Fruit fly (Drosophila melanogaster): ENCODE data around the gene CG14230.

CG14230 gene

DNA sequence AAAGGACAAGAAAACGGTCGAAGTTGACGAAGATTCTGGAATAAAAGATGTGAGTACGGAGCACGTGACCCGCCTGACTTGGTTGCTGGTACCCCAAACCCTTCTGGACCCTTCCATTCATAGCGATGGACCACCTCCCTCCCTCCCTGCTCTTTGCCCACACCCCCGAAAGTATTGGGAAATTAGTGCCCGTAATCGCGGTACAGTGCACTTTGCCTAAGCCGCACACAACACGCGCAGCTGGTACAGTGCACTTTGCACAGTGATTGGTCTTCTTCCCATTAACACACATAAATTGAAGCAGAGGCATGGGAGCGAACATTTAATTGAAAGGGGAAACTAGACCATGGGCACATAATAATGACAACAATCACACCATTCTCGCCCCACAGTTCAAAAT is 19.9 kb upstream of the CG14230 start:
- TF ChIP-seq Mio (GFP tag; optimal IDR thresholded peaks at IDR 0.05) = no peak
- TF ChIP-seq Hr78 (GFP tag; optimal IDR thresholded peaks at IDR 0.05) = no peak
- TF ChIP-seq tai (GFP tag; optimal IDR thresholded peaks at IDR 0.05) = no peak
- TF ChIP-seq Vsx2 (GFP tag; optimal IDR thresholded peaks at IDR 0.05; ENCODE audit: partially characterized antibody) = no peak
- no peak for TF ChIP-seq N (GFP tag; optimal IDR thresholded peaks at IDR 0.05)

dm6 chrX:19688848-19689247 is 15.1 kb upstream of the CG14230 start, which contains the start of gene CG14227:
Gene CG14227, minus strand, starts transcription at chrX:19688948.
- no peak for TF ChIP-seq Rel (GFP tag; optimal IDR thresholded peaks at IDR 0.05)
- no peak for TF ChIP-seq Rel (tag; optimal IDR thresholded peaks at IDR 0.05)
- TF ChIP-seq Hnf4 (GFP tag; optimal IDR thresholded peaks at IDR 0.05) = no peak

DNA sequence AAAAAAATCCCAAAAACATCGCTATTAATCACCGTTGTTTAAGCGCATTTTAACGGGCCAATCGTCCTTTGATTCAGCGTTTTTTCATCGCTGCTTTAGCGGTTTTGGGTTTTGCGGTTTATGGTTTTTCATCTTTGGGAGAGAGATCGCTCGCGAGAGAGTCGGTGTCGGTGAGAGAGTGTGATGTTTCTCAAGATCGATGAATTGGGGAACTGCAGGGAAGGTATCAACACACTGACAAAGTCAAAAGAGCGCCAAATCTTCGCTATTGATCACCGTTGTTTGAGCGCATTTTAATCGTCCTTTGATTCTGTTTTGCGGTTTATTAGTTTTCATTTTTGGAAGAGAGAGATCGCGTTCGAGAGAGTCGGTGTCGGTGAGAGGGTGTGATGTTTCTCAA is 13.9 kb upstream of the CG14230 start:
- no peak for TF ChIP-seq Hnf4 (GFP tag; optimal IDR thresholded peaks at IDR 0.05)
- TF ChIP-seq h (GFP tag; optimal IDR thresholded peaks at IDR 0.05) = no peak
- no peak for TF ChIP-seq N (GFP tag; optimal IDR thresholded peaks at IDR 0.05)

- TF ChIP-seq Sp1 (GFP tag; optimal IDR thresholded peaks at IDR 0.05) = peak; percentile 84
- peak; percentile 62 for TF ChIP-seq sv (GFP tag; optimal IDR thresholded peaks at IDR 0.05)
- TF ChIP-seq Dif (GFP tag; optimal IDR thresholded peaks at IDR 0.05; ENCODE audit: partially characterized antibody) = no peak
- TF ChIP-seq Abd-B (GFP tag; optimal IDR thresholded peaks at IDR 0.05) = no peak
- TF ChIP-seq foxo (GFP tag; optimal IDR thresholded peaks at IDR 0.05) = peak in 1 of 2 experiments; percentile 85
- no peak for TF ChIP-seq Hr78 (GFP tag; optimal IDR thresholded peaks at IDR 0.05)
- TF ChIP-seq Dfd (GFP tag; optimal IDR thresholded peaks at IDR 0.05) = no peak
- TF ChIP-seq Rel (GFP tag; optimal IDR thresholded peaks at IDR 0.05) = no peak
- TF ChIP-seq Rel (tag; optimal IDR thresholded peaks at IDR 0.05) = peak; percentile 72
- TF ChIP-seq rgr (GFP tag; optimal IDR thresholded peaks at IDR 0.05) = peak; percentile 84
- TF ChIP-seq CG32264 (GFP tag; optimal IDR thresholded peaks at IDR 0.05) = no peak
- TF ChIP-seq dsf (GFP tag; optimal IDR thresholded peaks at IDR 0.05; ENCODE audit: borderline replicate concordance) = no peak
- no peak for TF ChIP-seq N (GFP tag; optimal IDR thresholded peaks at IDR 0.05)
- TF ChIP-seq OdsH (GFP tag; optimal IDR thresholded peaks at IDR 0.05) = peak; percentile 80
- TF ChIP-seq tai (GFP tag; optimal IDR thresholded peaks at IDR 0.05) = no peak
- TF ChIP-seq pan (optimal IDR thresholded peaks at IDR 0.05) = no peak
- peak; percentile 82 for TF ChIP-seq ey (GFP tag; optimal IDR thresholded peaks at IDR 0.05)
- peak; percentile 84 for TF ChIP-seq h (GFP tag; optimal IDR thresholded peaks at IDR 0.05)
- no peak for TF ChIP-seq dl (GFP tag; optimal IDR thresholded peaks at IDR 0.05; ENCODE audit: insufficient read depth in 1 of 2, partially characterized antibody in 2 of 2)
- peak; percentile 14 for TF ChIP-seq GATAd (GFP tag; optimal IDR thresholded peaks at IDR 0.05)
- peak; percentile 88 for TF ChIP-seq fru (GFP tag; optimal IDR thresholded peaks at IDR 0.05)
- TF ChIP-seq usp (GFP tag; optimal IDR thresholded peaks at IDR 0.05) = no peak
- no peak for TF ChIP-seq lola (GFP tag; optimal IDR thresholded peaks at IDR 0.05)
- no peak for TF ChIP-seq Hnf4 (GFP tag; optimal IDR thresholded peaks at IDR 0.05)
- no peak for TF ChIP-seq jim (GFP tag; optimal IDR thresholded peaks at IDR 0.05)
- peak; percentile 51 for TF ChIP-seq psq (GFP tag; optimal IDR thresholded peaks at IDR 0.05)
- no peak for TF ChIP-seq CrebA (GFP tag; optimal IDR thresholded peaks at IDR 0.05; ENCODE audit: borderline replicate concordance)
- no peak for TF ChIP-seq sage (GFP tag; optimal IDR thresholded peaks at IDR 0.05)
- peak; percentile 82 for TF ChIP-seq woc (GFP tag; optimal IDR thresholded peaks at IDR 0.05)
- TF ChIP-seq dmrt93B (GFP tag; optimal IDR thresholded peaks at IDR 0.05) = peak; percentile 12
- peak; percentile 40 for TF ChIP-seq Hr83 (GFP tag; optimal IDR thresholded peaks at IDR 0.05; ENCODE audit: poor library complexity, severe bottlenecking)
- peak; percentile 55 for TF ChIP-seq CG9705 (GFP tag; optimal IDR thresholded peaks at IDR 0.05)
- no peak for TF ChIP-seq Myc (optimal IDR thresholded peaks at IDR 0.05)
- TF ChIP-seq HLH106 (tag; optimal IDR thresholded peaks at IDR 0.05) = peak; percentile 87
- TF ChIP-seq Vsx2 (GFP tag; optimal IDR thresholded peaks at IDR 0.05; ENCODE audit: partially characterized antibody) = no peak
- TF ChIP-seq Jra (GFP tag; optimal IDR thresholded peaks at IDR 0.05) = peak; percentile 9
- TF ChIP-seq brk (GFP tag; optimal IDR thresholded peaks at IDR 0.05) = no peak
- no peak for TF ChIP-seq Mio (GFP tag; optimal IDR thresholded peaks at IDR 0.05)
- peak; percentile 84 for TF ChIP-seq br (GFP tag; optimal IDR thresholded peaks at IDR 0.05)
These were observed 10.9 kb upstream of the CG14230 start, which contains the start of gene Mer for dm6 chrX:19692951-19693698. Gene Mer, minus strand, starts transcription at chrX:19693500.

All from whole organism, wandering third instar larva.